Worm (Caenorhabditis elegans) whole organism, midembryonic: Measurements from ENCODE around the gene F28H6.6.

Experiments
- T22C8.4 ChIP-seq: fragments of 200-800 bp; sonication (Bioruptor generic); IDR thresholded peaks from 2 replicates; pipeline ENCODE4 v1.3.6; 2022; ENCODE audit warnings: missing genetic modification characterization, missing compliant biosample characterization
- cog-1 ChIP-seq: sonication (generic microtip); optimal IDR thresholded peaks from 2 replicates; lab custom pipeline; 2016; ENCODE audit warnings: missing genetic modification characterization, missing compliant biosample characterization
- flt-1 ChIP-seq: fragments of 200-800 bp; sonication (Bioruptor generic); IDR thresholded peaks from 2 replicates; pipeline ENCODE4 v1.3.6; 2022; ENCODE audit warnings: missing genetic modification characterization, missing compliant biosample characterization
- klf-2 ChIP-seq: fragments of 200-800 bp; sonication (Bioruptor generic); conservative IDR thresholded peaks from 2 replicates; pipeline ENCODE4 v1.3.6; 2022; ENCODE audit warnings: missing genetic modification reagents, missing genetic modification characterization, missing compliant biosample characterization
- med-1 ChIP-seq: sonication (generic microtip); optimal IDR thresholded peaks from 2 replicates; lab custom pipeline; 2017; ENCODE audit warnings: missing genetic modification characterization, mild to moderate bottlenecking, missing compliant biosample characterization, antibody characterized with exemption, missing genetic modification reagents; ENCODE audit not compliant: insufficient read depth
- ref-1 ChIP-seq: fragments of 200-800 bp; sonication (Bioruptor generic); conservative IDR thresholded peaks from 2 replicates; pipeline ENCODE4 v1.3.6; 2022; ENCODE audit warnings: missing genetic modification reagents, missing genetic modification characterization, missing compliant biosample characterization
- tab-1 ChIP-seq: fragments of 200-800 bp; sonication (Bioruptor generic); IDR thresholded peaks from 2 replicates; pipeline ENCODE4 v1.3.6; 2022; ENCODE audit warnings: missing genetic modification characterization, missing compliant biosample characterization
- ztf-23 ChIP-seq: fragments of 200-800 bp; sonication (Bioruptor generic); IDR thresholded peaks from 2 replicates; pipeline ENCODE4 v1.3.6; 2022; ENCODE audit warnings: missing genetic modification reagents, missing genetic modification characterization, missing compliant biosample characterization
- ztf-29 ChIP-seq: fragments of 200-800 bp; sonication (Bioruptor generic); IDR thresholded peaks from 2 replicates; pipeline ENCODE4 v1.3.6; 2022; ENCODE audit warnings: missing genetic modification reagents, missing genetic modification characterization, missing compliant biosample characterization

F28H6.6 gene

ce11 chrX:14145634-14146033, 20.0 kb upstream of the F28H6.6 start:
- no peak for TF ChIP-seq ztf-23 (GFP tag; lab: Robert Waterston, UW)
- TF ChIP-seq cog-1 (tag; lab: Kevin White, UChicago): no peak
- no peak for TF ChIP-seq med-1 (GFP tag; lab: Kevin White, UChicago)
- TF ChIP-seq flt-1: no peak

- TF ChIP-seq ztf-23 (GFP tag; lab: Robert Waterston, UW): no peak
- no peak for TF ChIP-seq cog-1 (tag; lab: Kevin White, UChicago)
- no peak for TF ChIP-seq T22C8.4 (GFP tag; lab: Robert Waterston, UW)
- no peak for TF ChIP-seq klf-2
Observed at ce11 chrX:14141896-14142392, 16.3 kb upstream of the F28H6.6 start, which contains the start of gene ceh-89. Gene ceh-89, plus strand, starts transcription at chrX:14141946.

ce11 chrX:14141344-14141841, 15.7 kb upstream of the F28H6.6 start:
- no peak for TF ChIP-seq ref-1 (GFP tag; lab: Robert Waterston, UW)
- TF ChIP-seq T22C8.4 (GFP tag; lab: Robert Waterston, UW): no peak
- TF ChIP-seq cog-1 (tag; lab: Kevin White, UChicago): no peak

- TF ChIP-seq ref-1 (GFP tag; lab: Robert Waterston, UW): no peak
- TF ChIP-seq tab-1 (GFP tag; lab: Robert Waterston, UW): no peak
- no peak for TF ChIP-seq cog-1 (tag; lab: Kevin White, UChicago)
- TF ChIP-seq T22C8.4 (GFP tag; lab: Robert Waterston, UW): no peak
- TF ChIP-seq med-1 (GFP tag; lab: Kevin White, UChicago): no peak
- TF ChIP-seq ztf-23 (GFP tag; lab: Robert Waterston, UW): no peak
- TF ChIP-seq flt-1: no peak
- TF ChIP-seq klf-2: no peak
- TF ChIP-seq ztf-29 (GFP tag; lab: Robert Waterston, UW): no peak
Observed at ce11 chrX:14140040-14140439, 14.4 kb upstream of the F28H6.6 start, which contains the start of gene nkat-1. Gene nkat-1, minus strand, starts transcription at chrX:14140140.

ce11 chrX:14134883-14135282, 9.2 kb upstream of the F28H6.6 start:
- TF ChIP-seq tab-1 (GFP tag; lab: Robert Waterston, UW) (no peak), flt-1 (peak; percentile 69), ztf-23 (GFP tag; lab: Robert Waterston, UW) (no peak), ref-1 (GFP tag; lab: Robert Waterston, UW) (0 out of 2 replicates have a peak, but pooled peaks have one; percentile 21), med-1 (GFP tag; lab: Kevin White, UChicago) (no peak), T22C8.4 (GFP tag; lab: Robert Waterston, UW) (0 out of 2 replicates have a peak, but pooled peaks have one; percentile 28), cog-1 (tag; lab: Kevin White, UChicago) (no peak), klf-2 (no peak), ztf-29 (GFP tag; lab: Robert Waterston, UW) (no peak)

ce11 chrX:14134244-14134643, 8.6 kb upstream of the F28H6.6 start, which contains the start of gene F28H6.8:
Gene F28H6.8, minus strand, starts transcription at chrX:14134344.
- no peak for TF ChIP-seq ztf-29 (GFP tag; lab: Robert Waterston, UW)

- TF ChIP-seq ztf-23 (GFP tag; lab: Robert Waterston, UW) (no peak), ztf-29 (GFP tag; lab: Robert Waterston, UW) (no peak), cog-1 (tag; lab: Kevin White, UChicago) (no peak), ref-1 (GFP tag; lab: Robert Waterston, UW) (no peak), med-1 (GFP tag; lab: Kevin White, UChicago) (no peak), klf-2 (no peak), T22C8.4 (GFP tag; lab: Robert Waterston, UW) (no peak), flt-1 (no peak), tab-1 (GFP tag; lab: Robert Waterston, UW) (no peak)
Observed at ce11 chrX:14132677-14133076, 7.0 kb upstream of the F28H6.6 start.

ce11 chrX:14131476-14131875, 5.8 kb upstream of the F28H6.6 start:
- TF ChIP-seq klf-2 (no peak), T22C8.4 (GFP tag; lab: Robert Waterston, UW) (no peak), flt-1 (no peak), tab-1 (GFP tag; lab: Robert Waterston, UW) (no peak), ref-1 (GFP tag; lab: Robert Waterston, UW) (no peak), med-1 (GFP tag; lab: Kevin White, UChicago) (no peak), ztf-29 (GFP tag; lab: Robert Waterston, UW) (no peak), cog-1 (tag; lab: Kevin White, UChicago) (no peak), ztf-23 (GFP tag; lab: Robert Waterston, UW) (no peak)

- peak; percentile 43; the same call in 1 of the 2 replicates for TF ChIP-seq T22C8.4 (GFP tag; lab: Robert Waterston, UW)
- no peak for TF ChIP-seq flt-1
Observed at ce11 chrX:14127291-14127922, 1.7 kb upstream of the F28H6.6 start, which contains the start of gene F28H6.4. Gene F28H6.4, plus strand, starts transcription at chrX:14127872.

ce11 chrX:14118762-14119161, 6.9 kb downstream of the F28H6.6 start:
- TF ChIP-seq klf-2: no peak
- TF ChIP-seq ztf-29 (GFP tag; lab: Robert Waterston, UW): no peak
- TF ChIP-seq ztf-23 (GFP tag; lab: Robert Waterston, UW): no peak
- TF ChIP-seq tab-1 (GFP tag; lab: Robert Waterston, UW): no peak
- no peak for TF ChIP-seq flt-1
- TF ChIP-seq med-1 (GFP tag; lab: Kevin White, UChicago): no peak
- no peak for TF ChIP-seq cog-1 (tag; lab: Kevin White, UChicago)
